Worm (Caenorhabditis elegans) whole organism, mixed stage, embryonic: ENCODE results near the gene irld-51.

Source experiments
- nhr-28 ChIP-seq: fragments of 150-350 bp; optimal IDR thresholded peaks from 2 replicates; lab custom pipeline; 2014; ENCODE audit warnings: missing biosample characterization, missing genetic modification characterization
- tbx-8 ChIP-seq: fragments of 200-800 bp; sonication (Bioruptor generic); optimal IDR thresholded peaks from 2 replicates; lab custom pipeline; 2018; ENCODE audit warnings: mild to moderate bottlenecking, missing genetic modification characterization, moderate library complexity, missing compliant biosample characterization
- ztf-11 ChIP-seq: fragments of 150-350 bp; optimal IDR thresholded peaks from 2 replicates; lab custom pipeline; 2014; ENCODE audit warnings: missing biosample characterization, missing genetic modification characterization

- TF ChIP-seq tbx-8 (GFP tag; lab: Kevin White, UChicago): no peak
- no peak for TF ChIP-seq ztf-11 (tag; lab: Kevin White, UChicago)
- TF ChIP-seq nhr-28 (tag; lab: Kevin White, UChicago): no peak
These were observed 25.1 kb upstream of the irld-51 start for ce11 chrII:2977652-2978051.
